Fruit fly (Drosophila melanogaster) whole organism, adult: ENCODE data around the gene kin17.
A peak's percentile ranks its signal among the peaks of the same experiment; 100 is the strongest.

Experiments used
- CG11617 ChIP-seq: fragments of 200-800 bp; sonication (Bioruptor generic); optimal IDR thresholded peaks from 2 replicates; lab custom pipeline; 2017; ENCODE audit warnings: mild to moderate bottlenecking, missing biosample characterization, missing genetic modification reagents, missing genetic modification characterization
- CG12768 ChIP-seq: fragments of 200-800 bp; sonication (Bioruptor generic); optimal IDR thresholded peaks from 2 replicates; lab custom pipeline; 2017; ENCODE audit warnings: missing biosample characterization, missing genetic modification characterization, mild to moderate bottlenecking, moderate library complexity, missing genetic modification reagents
- CG14711 ChIP-seq: fragments of 200-800 bp; sonication (Bioruptor generic); optimal IDR thresholded peaks from 2 replicates; lab custom pipeline; 2018; ENCODE audit warnings: missing biosample characterization, mild to moderate bottlenecking, missing genetic modification characterization, moderate library complexity
- CG1620 ChIP-seq: fragments of 200-800 bp; sonication (Bioruptor generic); optimal IDR thresholded peaks from 2 replicates; lab custom pipeline; 2016; ENCODE audit warnings: missing biosample characterization, missing genetic modification characterization
- CG33017 ChIP-seq: fragments of 200-800 bp; sonication (Bioruptor generic); optimal IDR thresholded peaks from 2 replicates; lab custom pipeline; 2018; ENCODE audit warnings: missing biosample characterization, mild to moderate bottlenecking, missing genetic modification characterization, moderate library complexity
- CG5204 ChIP-seq: fragments of 200-800 bp; sonication (Bioruptor generic); optimal IDR thresholded peaks from 2 replicates; lab custom pipeline; 2016; ENCODE audit warnings: missing biosample characterization, missing genetic modification characterization
- CG7045 ChIP-seq: fragments of 200-800 bp; sonication (Bioruptor generic); optimal IDR thresholded peaks from 2 replicates; lab custom pipeline; 2017; ENCODE audit warnings: missing biosample characterization, mild to moderate bottlenecking, missing genetic modification characterization
- CG7101 ChIP-seq: fragments of 200-800 bp; sonication (Bioruptor generic); optimal IDR thresholded peaks from 2 replicates; lab custom pipeline; 2018; ENCODE audit warnings: missing biosample characterization, mild to moderate bottlenecking, missing genetic modification characterization, moderate library complexity
- Clk ChIP-seq: fragments of 200-800 bp; sonication (Bioruptor generic); optimal IDR thresholded peaks from 2 replicates; lab custom pipeline; 2017; ENCODE audit warnings: missing biosample characterization, missing genetic modification characterization
- Crg-1 ChIP-seq: fragments of 200-800 bp; sonication (Bioruptor generic); optimal IDR thresholded peaks from 2 replicates; lab custom pipeline; 2016; ENCODE audit warnings: missing biosample characterization, missing genetic modification characterization
- Hr96 ChIP-seq: fragments of 200-800 bp; sonication (Bioruptor generic); optimal IDR thresholded peaks from 2 replicates; lab custom pipeline; 2016; ENCODE audit warnings: missing biosample characterization, missing genetic modification characterization
- Mnt ChIP-seq: fragments of 200-800 bp; sonication (Bioruptor generic); optimal IDR thresholded peaks from 2 replicates; lab custom pipeline; 2016; ENCODE audit warnings: missing biosample characterization, mild to moderate bottlenecking, missing genetic modification characterization
- bab1 ChIP-seq: fragments of 200-800 bp; sonication (Bioruptor generic); optimal IDR thresholded peaks from 3 replicates; lab custom pipeline; 2019; ENCODE audit warnings: missing biosample characterization, mild to moderate bottlenecking, missing genetic modification characterization, moderate library complexity
- cic ChIP-seq: fragments of 200-800 bp; sonication (Bioruptor generic); optimal IDR thresholded peaks from 2 replicates; lab custom pipeline; 2017; ENCODE audit warnings: missing biosample characterization, mild to moderate bottlenecking, missing genetic modification characterization, moderate library complexity
- cnc ChIP-seq, 2 experiments: fragments of >200 bp; optimal IDR thresholded peaks; 2 replicates each; lab custom pipeline; 2017
- kay ChIP-seq: fragments of 200-800 bp; sonication (Bioruptor generic); peaks from one replicate; lab custom pipeline; 2016; ENCODE audit warnings: missing biosample characterization, missing genetic modification characterization, borderline replicate concordance
- ovo ChIP-seq: fragments of 200-800 bp; sonication (Bioruptor generic); optimal IDR thresholded peaks from 2 replicates; lab custom pipeline; 2016; ENCODE audit warnings: missing biosample characterization, missing genetic modification characterization
- pad ChIP-seq: fragments of 200-800 bp; sonication (Bioruptor generic); optimal IDR thresholded peaks from 3 replicates; lab custom pipeline; 2017; ENCODE audit warnings: missing biosample characterization, missing genetic modification characterization, mild to moderate bottlenecking, moderate library complexity, missing genetic modification reagents
- tj ChIP-seq: fragments of 200-800 bp; sonication (Bioruptor generic); optimal IDR thresholded peaks from 3 replicates; lab custom pipeline; 2017; ENCODE audit warnings: missing biosample characterization, mild to moderate bottlenecking, missing genetic modification characterization, moderate library complexity
- toe ChIP-seq: fragments of 200-800 bp; sonication (Bioruptor generic); optimal IDR thresholded peaks from 2 replicates; lab custom pipeline; 2016; ENCODE audit warnings: missing biosample characterization, missing genetic modification characterization

Gene kin17

dm6 chr3L:20398243-20399222, 41.9 kb downstream of the kin17 start:
- TF ChIP-seq CG33017 (tag; lab: Kevin White, UChicago) (peak; percentile 44), pad (GFP tag; lab: Kevin White, UChicago) (no peak), CG7045 (peak; percentile 32), CG11617 (GFP tag; lab: Kevin White, UChicago) (peak; percentile 34), CG12768 (GFP tag; lab: Kevin White, UChicago) (peak; percentile 12), kay (GFP tag; lab: Kevin White, UChicago) (no peak), CG7101 (peak; percentile 46), Clk (peak; percentile 36), CG1620 (GFP tag; lab: Kevin White, UChicago) (peak; percentile 4), CG14711 (tag; lab: Kevin White, UChicago) (peak; percentile 30), cnc (optimal IDR thresholded peaks at IDR 0.05; lab: Kevin White, UChicago) (no peak), Crg-1 (GFP tag; lab: Kevin White, UChicago) (no peak), tj (GFP tag; lab: Kevin White, UChicago) (no peak), Hr96 (GFP tag; lab: Kevin White, UChicago) (no peak), bab1 (peak; percentile 62), toe (peak; percentile 15), cic (GFP tag; lab: Kevin White, UChicago) (no peak), Mnt (GFP tag; lab: Kevin White, UChicago) (no peak), ovo (GFP tag; lab: Kevin White, UChicago) (no peak), CG5204 (GFP tag; lab: Kevin White, UChicago) (peak; percentile 60)

DNA sequence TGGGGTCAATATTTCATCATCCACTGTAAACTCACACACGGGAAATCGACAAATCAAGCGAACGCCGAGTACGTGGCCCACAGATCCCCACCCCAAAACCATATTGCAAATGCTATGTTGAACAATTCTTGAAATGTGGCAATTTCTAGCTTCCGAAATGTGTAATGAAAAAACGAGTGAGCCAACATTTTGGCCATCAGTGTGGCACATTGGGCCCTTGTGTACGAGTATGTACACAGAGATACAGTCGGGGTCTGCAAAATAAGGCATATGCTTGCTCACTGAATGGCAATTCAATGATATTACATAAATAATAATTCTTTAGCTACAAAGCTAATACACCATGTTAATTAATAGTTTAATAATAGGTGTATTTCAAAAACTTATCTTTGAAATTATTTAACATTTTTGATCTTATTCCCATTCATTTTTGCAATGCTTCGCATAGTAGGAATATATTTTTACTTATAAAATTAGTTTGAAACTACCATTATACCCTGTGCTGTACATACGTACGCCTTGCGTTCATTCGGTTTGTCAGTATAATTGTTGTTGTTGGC, 43.0 kb downstream of the kin17 start:
- TF ChIP-seq toe = peak; percentile 68
- peak; percentile 84 for TF ChIP-seq CG7101
- TF ChIP-seq Clk = no peak
- TF ChIP-seq CG7045 = peak; percentile 79
- peak; percentile 76 for TF ChIP-seq tj (GFP tag; lab: Kevin White, UChicago)
- peak; percentile 31 for TF ChIP-seq Mnt (GFP tag; lab: Kevin White, UChicago)
- peak; percentile 91 for TF ChIP-seq kay (GFP tag; lab: Kevin White, UChicago)
- TF ChIP-seq CG11617 (GFP tag; lab: Kevin White, UChicago) = peak; percentile 82
- TF ChIP-seq CG12768 (GFP tag; lab: Kevin White, UChicago) = peak; percentile 73
- TF ChIP-seq CG1620 (GFP tag; lab: Kevin White, UChicago) = peak; percentile 74
- TF ChIP-seq CG33017 (tag; lab: Kevin White, UChicago) = peak; percentile 89
- peak; percentile 72 for TF ChIP-seq CG5204 (GFP tag; lab: Kevin White, UChicago)
- TF ChIP-seq Hr96 (GFP tag; lab: Kevin White, UChicago) = peak; percentile 73
- peak; percentile 55 for TF ChIP-seq Crg-1 (GFP tag; lab: Kevin White, UChicago)
- TF ChIP-seq bab1 = peak; percentile 88
- peak; percentile 61 for TF ChIP-seq ovo (GFP tag; lab: Kevin White, UChicago)
- peak; percentile 79 for TF ChIP-seq CG14711 (tag; lab: Kevin White, UChicago)
- TF ChIP-seq pad (GFP tag; lab: Kevin White, UChicago) = peak; percentile 72
- TF ChIP-seq cic (GFP tag; lab: Kevin White, UChicago) = no peak
- no peak for TF ChIP-seq cnc (optimal IDR thresholded peaks at IDR 0.05; lab: Kevin White, UChicago)

DNA sequence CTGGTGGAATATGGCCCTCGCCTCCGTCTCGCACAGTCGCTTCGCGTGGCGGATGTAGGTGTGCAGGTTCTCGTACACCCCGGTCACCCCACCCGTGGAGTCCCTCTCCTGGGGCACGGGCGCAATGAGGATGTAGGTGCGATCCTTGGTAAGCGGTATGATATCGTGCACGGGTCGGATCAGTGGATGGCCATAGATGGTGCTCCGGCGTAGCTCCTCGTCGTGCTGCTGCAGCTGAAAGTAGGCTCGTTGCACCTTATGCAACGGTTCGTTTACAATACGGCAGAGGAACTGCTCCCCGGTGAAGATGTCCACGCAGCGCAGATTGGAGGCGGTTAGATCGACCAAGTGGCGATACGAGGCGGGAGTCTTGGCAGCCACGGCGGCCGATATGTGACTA, 43.9 kb downstream of the kin17 start:
- TF ChIP-seq Clk (no peak), ovo (GFP tag; lab: Kevin White, UChicago) (no peak), CG1620 (GFP tag; lab: Kevin White, UChicago) (no peak), pad (GFP tag; lab: Kevin White, UChicago) (no peak), CG7101 (no peak)

- TF ChIP-seq kay (GFP tag; lab: Kevin White, UChicago) (no peak), CG12768 (GFP tag; lab: Kevin White, UChicago) (peak; percentile 50), tj (GFP tag; lab: Kevin White, UChicago) (peak; percentile 41), ovo (GFP tag; lab: Kevin White, UChicago) (peak; percentile 62), CG33017 (tag; lab: Kevin White, UChicago) (peak; percentile 64), cnc (optimal IDR thresholded peaks at IDR 0.05; lab: Kevin White, UChicago) (no peak), Mnt (GFP tag; lab: Kevin White, UChicago) (peak; percentile 94), CG14711 (tag; lab: Kevin White, UChicago) (peak; percentile 21), Hr96 (GFP tag; lab: Kevin White, UChicago) (no peak), Crg-1 (GFP tag; lab: Kevin White, UChicago) (peak; percentile 14), pad (GFP tag; lab: Kevin White, UChicago) (peak; percentile 24), bab1 (peak; percentile 70), CG11617 (GFP tag; lab: Kevin White, UChicago) (peak; percentile 64), CG7101 (peak; percentile 59), CG7045 (peak; percentile 54), Clk (no peak), CG1620 (GFP tag; lab: Kevin White, UChicago) (no peak), toe (no peak), CG5204 (GFP tag; lab: Kevin White, UChicago) (no peak), cic (GFP tag; lab: Kevin White, UChicago) (peak; percentile 73)
Measured at dm6 chr3L:20401026-20401912, 44.7 kb downstream of the kin17 start, which contains the start of gene trbl. TSS of gene trbl (minus strand) at chr3L:20401609.
